Worm (Caenorhabditis elegans): ENCODE data around the gene F56D5.3.

The F56D5.3 gene

DNA sequence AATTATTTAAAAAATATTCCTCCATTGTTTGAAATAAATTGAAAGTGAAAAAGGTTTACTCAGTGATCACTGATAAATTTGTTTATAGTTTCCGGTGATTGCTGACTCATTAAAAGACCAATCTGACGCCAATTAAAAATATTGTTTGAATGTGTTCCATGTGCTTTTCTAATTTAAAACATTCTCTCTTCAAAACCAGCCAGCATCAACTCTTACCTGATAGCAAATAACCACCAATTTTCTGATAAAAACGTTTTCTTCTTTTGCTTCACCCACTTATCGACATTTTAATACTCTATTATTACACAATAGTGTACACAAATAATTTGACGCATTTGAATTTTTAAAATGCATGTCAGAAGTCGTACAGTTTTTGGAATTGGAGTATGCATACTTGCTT, 4.3 kb downstream of the F56D5.3 start, which contains the start of gene F56D5.6:
Gene F56D5.6 (plus strand): TSS at position 208 of the 400 bp plus-strand sequence.
- TF ChIP-seq gmeb-1 (tag; optimal IDR thresholded peaks at IDR 0.05) = peak; percentile 9
- no peak for TF ChIP-seq nhr-21 (tag; optimal IDR thresholded peaks at IDR 0.05)
- no peak for TF ChIP-seq nhr-77 (tag; optimal IDR thresholded peaks at IDR 0.05)
- TF ChIP-seq sma-9 (GFP tag; optimal IDR thresholded peaks at IDR 0.05) = peak; percentile 34
- TF ChIP-seq sma-9 (tag; optimal IDR thresholded peaks at IDR 0.05) = no peak
- peak; percentile 73 for TF ChIP-seq fos-1 (tag; optimal IDR thresholded peaks at IDR 0.05)

DNA sequence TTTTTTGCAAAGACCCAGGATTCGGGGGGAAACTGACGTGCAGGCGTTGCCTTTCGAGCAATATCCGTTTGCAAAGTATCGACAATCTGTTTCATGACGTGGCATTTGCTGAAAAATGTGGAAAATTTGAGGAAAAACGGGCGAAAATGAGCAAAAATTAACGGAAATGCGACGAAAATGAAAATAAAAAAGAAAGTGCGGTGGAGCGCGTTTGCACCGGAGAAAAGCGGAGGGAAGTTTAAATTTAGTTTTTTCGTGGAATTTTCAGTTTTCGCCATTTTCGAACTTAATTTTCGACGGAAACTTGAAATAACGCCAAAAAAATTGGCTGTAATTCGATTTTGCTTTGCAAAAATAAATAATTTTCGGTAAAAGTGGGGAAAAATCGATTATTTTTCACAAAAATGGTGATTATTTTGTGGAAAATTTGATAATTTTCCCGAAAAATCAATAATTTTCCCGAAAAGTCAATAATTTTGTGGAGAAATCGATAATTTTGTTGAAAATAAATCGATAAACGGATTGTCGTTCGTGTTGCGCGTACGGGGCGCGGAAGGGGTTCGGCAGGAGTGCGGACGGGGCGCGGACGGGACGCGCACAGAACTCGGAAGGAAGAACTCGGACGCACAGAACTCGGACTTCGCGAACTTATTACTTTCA, 6.5 kb downstream of the F56D5.3 start:
- TF ChIP-seq ztf-1 (GFP tag; conservative IDR thresholded peaks at IDR 0.05) (no peak), elt-1 (tag; optimal IDR thresholded peaks at IDR 0.05) (no peak), zag-1 (tag; optimal IDR thresholded peaks at IDR 0.05) (no peak), C34F6.9 (tag; optimal IDR thresholded peaks at IDR 0.05) (peak; percentile 14), skn-1 (tag; optimal IDR thresholded peaks at IDR 0.05) (no peak), Y55F3AM.14 (GFP tag; optimal IDR thresholded peaks at IDR 0.05) (no peak), sem-4 (tag; optimal IDR thresholded peaks at IDR 0.05) (no peak), gmeb-1 (tag; optimal IDR thresholded peaks at IDR 0.05) (peak; percentile 88), lsy-2 (tag; optimal IDR thresholded peaks at IDR 0.05) (peak in 1 of 2 experiments; percentile 9), ama-1 (optimal IDR thresholded peaks at IDR 0.05) (no peak), nhr-11 (tag; optimal IDR thresholded peaks at IDR 0.05) (no peak), F13H6.1 (tag; optimal IDR thresholded peaks at IDR 0.05) (no peak), nhr-237 (tag; optimal IDR thresholded peaks at IDR 0.05) (no peak)

DNA sequence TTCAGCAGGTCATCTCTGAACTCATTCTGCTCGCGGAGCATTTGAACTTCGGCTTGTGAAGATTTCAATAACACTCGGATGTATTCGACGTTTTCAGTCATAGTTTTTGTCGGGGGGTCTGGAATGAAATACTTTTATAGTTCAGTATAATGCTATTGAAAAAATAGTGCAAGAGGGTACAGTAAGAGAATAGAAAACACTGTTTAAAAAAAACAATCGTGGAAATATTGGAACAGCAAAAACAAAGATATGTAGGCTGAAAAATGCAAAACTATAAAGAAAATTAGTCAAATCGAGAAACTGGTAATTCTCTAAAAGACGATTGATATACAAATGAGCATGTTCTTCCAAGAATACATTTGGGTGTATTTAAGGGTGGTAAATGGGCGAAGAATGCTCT, 10.6 kb downstream of the F56D5.3 start, which contains the start of gene F56D5.5:
Gene F56D5.5 (minus strand): TSS at position 101 of the 400 bp plus-strand sequence.
- TF ChIP-seq nhr-25 (tag; optimal IDR thresholded peaks at IDR 0.05) (no peak), nhr-6 (tag; optimal IDR thresholded peaks at IDR 0.05) (no peak), R02D3.7 (tag; optimal IDR thresholded peaks at IDR 0.05) (no peak), nhr-77 (tag; optimal IDR thresholded peaks at IDR 0.05) (no peak), lin-39 (tag; optimal IDR thresholded peaks at IDR 0.05) (no peak), F13H6.1 (tag; optimal IDR thresholded peaks at IDR 0.05) (no peak), mbf-1 (tag; optimal IDR thresholded peaks at IDR 0.05) (no peak)

DNA sequence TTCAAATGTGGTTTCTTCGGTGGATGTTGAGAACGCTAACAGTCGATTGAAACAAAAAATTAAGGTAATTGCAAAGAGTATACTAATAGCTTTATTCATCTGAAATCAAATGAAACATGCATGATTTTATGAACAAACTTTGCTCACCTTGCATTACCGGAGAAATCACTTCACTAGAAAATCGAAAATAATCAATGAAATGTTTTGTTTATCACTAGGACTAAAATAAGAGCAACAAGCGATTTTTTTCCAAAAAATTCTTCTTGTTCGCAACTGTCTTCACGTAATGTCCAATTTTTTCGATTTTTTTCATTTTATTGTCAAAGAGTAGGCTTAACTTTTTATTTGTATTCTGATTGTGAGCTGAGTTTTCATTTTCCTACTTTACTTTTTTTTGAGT, 25.0 kb downstream of the F56D5.3 start, which contains the start of gene F56D5.9:
Gene F56D5.9 (minus strand): TSS at position 101 of the 400 bp plus-strand sequence.
- TF ChIP-seq snpc-4 (tag; optimal IDR thresholded peaks at IDR 0.05) = no peak
- no peak for TF ChIP-seq nhr-77 (tag; optimal IDR thresholded peaks at IDR 0.05)
- no peak for TF ChIP-seq F13H6.1 (tag; optimal IDR thresholded peaks at IDR 0.05)
- TF ChIP-seq ztf-1 (GFP tag; conservative IDR thresholded peaks at IDR 0.05) = no peak
- no peak for TF ChIP-seq lin-11 (tag; optimal IDR thresholded peaks at IDR 0.05)
- no peak for TF ChIP-seq nhr-10 (tag; optimal IDR thresholded peaks at IDR 0.05)
- no peak for TF ChIP-seq mdl-1 (tag; optimal IDR thresholded peaks at IDR 0.05)
- no peak for TF ChIP-seq egl-27 (tag; optimal IDR thresholded peaks at IDR 0.05)
- TF ChIP-seq Y55F3AM.14 (GFP tag; optimal IDR thresholded peaks at IDR 0.05) = no peak
- no peak for TF ChIP-seq R02D3.7 (tag; optimal IDR thresholded peaks at IDR 0.05)
- TF ChIP-seq elt-1 (tag; optimal IDR thresholded peaks at IDR 0.05) = no peak
- TF ChIP-seq zag-1 (tag; optimal IDR thresholded peaks at IDR 0.05) = no peak
- TF ChIP-seq ceh-16 (tag; optimal IDR thresholded peaks at IDR 0.05) = no peak
- TF ChIP-seq sem-4 (tag; optimal IDR thresholded peaks at IDR 0.05) = no peak

DNA sequence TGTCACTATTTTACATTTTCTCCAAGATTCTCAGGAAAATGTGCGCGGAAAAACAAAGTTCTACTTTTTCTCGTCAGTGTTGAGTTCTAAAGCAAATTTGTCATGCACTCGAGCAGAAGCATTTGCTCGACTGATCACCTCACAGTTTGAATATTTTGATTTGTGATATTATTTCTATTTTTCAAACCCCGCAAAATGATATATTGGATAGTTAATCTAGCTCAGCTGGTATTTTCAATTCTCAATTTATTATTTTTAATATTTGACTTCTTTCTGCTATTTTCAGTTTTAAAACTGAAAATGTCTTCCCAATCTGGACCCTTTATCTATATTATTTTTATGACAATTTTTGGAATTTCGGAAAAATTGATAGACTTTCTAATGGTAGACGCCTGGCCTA, 25.7 kb downstream of the F56D5.3 start, which contains the start of gene srxa-2:
Gene srxa-2 (plus strand): TSS at position 301 of the 400 bp plus-strand sequence.
- no peak for TF ChIP-seq gmeb-1 (tag; optimal IDR thresholded peaks at IDR 0.05)
- no peak for TF ChIP-seq skn-1 (tag; optimal IDR thresholded peaks at IDR 0.05)
- no peak for TF ChIP-seq zag-1 (tag; optimal IDR thresholded peaks at IDR 0.05)
- no peak for TF ChIP-seq sma-9 (GFP tag; optimal IDR thresholded peaks at IDR 0.05)
- no peak for TF ChIP-seq sma-9 (tag; optimal IDR thresholded peaks at IDR 0.05)
- no peak for TF ChIP-seq ztf-11 (tag; optimal IDR thresholded peaks at IDR 0.05)
- TF ChIP-seq sem-4 (tag; optimal IDR thresholded peaks at IDR 0.05) = no peak
- no peak for TF ChIP-seq nhr-11 (tag; optimal IDR thresholded peaks at IDR 0.05)
- TF ChIP-seq ZK546.5 (tag; optimal IDR thresholded peaks at IDR 0.05) = no peak
- TF ChIP-seq nhr-23 (tag; optimal IDR thresholded peaks at IDR 0.05) = no peak
- no peak for TF ChIP-seq nhr-12 (tag; optimal IDR thresholded peaks at IDR 0.05)
- TF ChIP-seq elt-1 (tag; optimal IDR thresholded peaks at IDR 0.05) = no peak
- TF ChIP-seq aly-2 (tag; optimal IDR thresholded peaks at IDR 0.05) = no peak
- TF ChIP-seq fos-1 (tag; optimal IDR thresholded peaks at IDR 0.05) = no peak
- TF ChIP-seq ceh-16 (tag; optimal IDR thresholded peaks at IDR 0.05) = no peak
- no peak for TF ChIP-seq unc-39 (tag; optimal IDR thresholded peaks at IDR 0.05)
